Fruit fly (Drosophila melanogaster) whole organism, pupa: Measurements from ENCODE around the gene sgg.

Experiments used
- CG10348 ChIP-seq: fragments of 200-800 bp; sonication (Bioruptor generic); IDR thresholded peaks from 2 replicates; pipeline ENCODE4 v1.3.6; 2022; ENCODE audit warnings: missing biosample characterization, missing genetic modification characterization
- CG12605 ChIP-seq: fragments of 200-800 bp; sonication (Bioruptor generic); IDR thresholded peaks from 2 replicates; pipeline ENCODE4 v1.3.6; 2022; ENCODE audit warnings: missing biosample characterization, missing genetic modification characterization
- CG13204 ChIP-seq: fragments of 200-800 bp; sonication (Bioruptor generic); optimal IDR thresholded peaks from 2 replicates; lab custom pipeline; 2018; ENCODE audit warnings: missing biosample characterization, mild to moderate bottlenecking, missing genetic modification characterization, moderate library complexity
- CG14655 ChIP-seq: fragments of 200-800 bp; sonication (Bioruptor generic); optimal IDR thresholded peaks from 3 replicates; lab custom pipeline; 2017; ENCODE audit warnings: mild to moderate bottlenecking, missing biosample characterization, missing genetic modification reagents, missing genetic modification characterization
- CG15710 ChIP-seq: fragments of 200-800 bp; sonication (Bioruptor generic); optimal IDR thresholded peaks from 2 replicates; lab custom pipeline; 2018; ENCODE audit warnings: missing biosample characterization, mild to moderate bottlenecking, missing genetic modification characterization, moderate library complexity
- CG17806 ChIP-seq: fragments of 200-800 bp; sonication (Bioruptor generic); optimal IDR thresholded peaks from 2 replicates; lab custom pipeline; 2018; ENCODE audit warnings: missing biosample characterization, mild to moderate bottlenecking, missing genetic modification characterization, moderate library complexity
- CG32121 ChIP-seq: fragments of 200-800 bp; sonication (Bioruptor generic); IDR thresholded peaks from 2 replicates; pipeline ENCODE4 v1.3.6; 2022; ENCODE audit warnings: missing biosample characterization, missing genetic modification characterization
- CG34367 ChIP-seq: fragments of 200-800 bp; sonication (Bioruptor generic); optimal IDR thresholded peaks from 2 replicates; lab custom pipeline; 2018; ENCODE audit warnings: missing biosample characterization, mild to moderate bottlenecking, missing genetic modification characterization
- CG4496 ChIP-seq: fragments of 200-800 bp; sonication (Bioruptor generic); IDR thresholded peaks from 3 replicates; pipeline ENCODE4 v1.3.6; 2022; ENCODE audit warnings: missing biosample characterization, missing genetic modification characterization
- CG8159 ChIP-seq: fragments of 200-800 bp; sonication (Bioruptor generic); optimal IDR thresholded peaks from 3 replicates; lab custom pipeline; 2018; ENCODE audit warnings: missing biosample characterization, mild to moderate bottlenecking, missing genetic modification characterization, moderate library complexity
- CG8301 ChIP-seq: fragments of 200-800 bp; sonication (Bioruptor generic); optimal IDR thresholded peaks from 2 replicates; lab custom pipeline; 2018; ENCODE audit warnings: missing biosample characterization, mild to moderate bottlenecking, missing genetic modification characterization
- CG9948 ChIP-seq: fragments of 200-800 bp; sonication (Bioruptor generic); optimal IDR thresholded peaks from 2 replicates; lab custom pipeline; 2018; ENCODE audit warnings: missing biosample characterization, mild to moderate bottlenecking, missing genetic modification characterization, moderate library complexity
- D1 ChIP-seq: fragments of 200-800 bp; sonication (Bioruptor generic); optimal IDR thresholded peaks from 2 replicates; lab custom pipeline; 2018; ENCODE audit warnings: missing biosample characterization, mild to moderate bottlenecking, missing genetic modification characterization, moderate library complexity
- EcR ChIP-seq: fragments of 200-800 bp; sonication (Bioruptor generic); optimal IDR thresholded peaks from 3 replicates; lab custom pipeline; 2019; ENCODE audit warnings: missing biosample characterization, missing genetic modification characterization, mild to moderate bottlenecking, moderate library complexity, missing genetic modification reagents
- Ets98B ChIP-seq: fragments of 200-800 bp; sonication (Bioruptor generic); IDR thresholded peaks from 2 replicates; pipeline ENCODE4 v1.3.6; 2022; ENCODE audit warnings: missing biosample characterization, missing genetic modification characterization
- Pif1A ChIP-seq: fragments of 200-800 bp; sonication (Bioruptor generic); optimal IDR thresholded peaks from 3 replicates; lab custom pipeline; 2016; ENCODE audit warnings: missing biosample characterization, missing genetic modification characterization
- Pif1B ChIP-seq: fragments of 200-800 bp; sonication (Bioruptor generic); optimal IDR thresholded peaks from 3 replicates; lab custom pipeline; 2016; ENCODE audit warnings: missing biosample characterization, missing genetic modification characterization
- Snoo ChIP-seq: fragments of 200-800 bp; sonication (Bioruptor generic); optimal IDR thresholded peaks from 3 replicates; lab custom pipeline; 2017; ENCODE audit warnings: missing biosample characterization, mild to moderate bottlenecking, missing genetic modification characterization, inconsistent platforms
- fd96Ca ChIP-seq: fragments of 200-800 bp; sonication (Bioruptor generic); IDR thresholded peaks from 3 replicates; pipeline ENCODE4 v1.3.6; 2022; ENCODE audit warnings: missing biosample characterization, missing genetic modification characterization
- gl ChIP-seq: fragments of 200-800 bp; sonication (Bioruptor generic); optimal IDR thresholded peaks from 2 replicates; lab custom pipeline; 2018; ENCODE audit warnings: missing biosample characterization, mild to moderate bottlenecking, missing genetic modification characterization
- rn ChIP-seq: fragments of 200-800 bp; sonication (Bioruptor generic); IDR thresholded peaks from 2 replicates; pipeline ENCODE4 v1.3.6; 2022; ENCODE audit warnings: missing biosample characterization, missing genetic modification characterization

The sgg gene

DNA sequence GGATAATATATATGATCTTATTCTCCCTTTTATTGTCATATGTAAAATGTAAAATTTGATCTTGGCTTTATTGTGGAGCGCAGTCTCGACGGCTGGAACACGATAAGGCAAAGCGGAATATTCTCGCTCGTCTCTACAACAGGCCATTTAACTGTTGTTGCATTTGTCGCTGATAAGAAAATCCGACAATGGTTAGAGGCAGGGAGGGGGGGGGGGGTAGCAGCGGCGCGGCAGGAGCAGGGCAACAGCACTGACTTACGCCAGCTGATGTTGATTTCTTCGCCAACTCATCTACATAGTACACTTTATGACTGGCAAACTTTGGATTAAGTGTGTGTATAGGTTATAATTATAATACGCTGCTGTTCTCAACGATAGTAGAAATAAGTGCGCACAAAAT is 28.0 kb downstream of the sgg start:
- no peak for TF ChIP-seq D1 (tag; lab: Kevin White, UChicago)
- no peak for TF ChIP-seq CG15710
- no peak for TF ChIP-seq CG13204 (GFP tag; lab: Kevin White, UChicago)
- no peak for TF ChIP-seq CG10348 (GFP tag; lab: Robert Waterston, UW)
- TF ChIP-seq EcR (GFP tag; lab: Kevin White, UChicago), result peak; percentile 66
- no peak for TF ChIP-seq CG14655 (GFP tag; lab: Kevin White, UChicago)
- no peak for TF ChIP-seq CG8159 (tag; lab: Kevin White, UChicago)
- TF ChIP-seq Snoo (tag; lab: Kevin White, UChicago), result no peak
- TF ChIP-seq Ets98B (GFP tag; lab: Robert Waterston, UW), result 0 out of 2 replicates have a peak, but pooled peaks have one; percentile 11
- no peak for TF ChIP-seq rn (GFP tag; lab: Robert Waterston, UW)
- TF ChIP-seq, all 21 proteins: peak for 2

- TF ChIP-seq CG15710 (no peak), EcR (GFP tag; lab: Kevin White, UChicago) (no peak), gl (tag; lab: Kevin White, UChicago) (no peak), CG12605 (no peak), Snoo (tag; lab: Kevin White, UChicago) (no peak), CG10348 (GFP tag; lab: Robert Waterston, UW) (no peak), CG14655 (GFP tag; lab: Kevin White, UChicago) (no peak)
These were observed 28.9 kb downstream of the sgg start for dm6 chrX:2662540-2663133.

- TF ChIP-seq CG12605, result no peak
- TF ChIP-seq fd96Ca (GFP tag; lab: Robert Waterston, UW), result no peak
- TF ChIP-seq CG4496 (GFP tag; lab: Robert Waterston, UW), result no peak
- no peak for TF ChIP-seq Pif1B (GFP tag; lab: Kevin White, UChicago)
- TF ChIP-seq CG9948, result no peak
- TF ChIP-seq EcR (GFP tag; lab: Kevin White, UChicago), result no peak
- no peak for TF ChIP-seq CG10348 (GFP tag; lab: Robert Waterston, UW)
- TF ChIP-seq rn (GFP tag; lab: Robert Waterston, UW), result no peak
- no peak for TF ChIP-seq CG8159 (tag; lab: Kevin White, UChicago)
- no peak for TF ChIP-seq CG8301
- TF ChIP-seq CG34367 (tag; lab: Kevin White, UChicago), result no peak
- TF ChIP-seq CG32121 (GFP tag; lab: Robert Waterston, UW), result no peak
- no peak for TF ChIP-seq Ets98B (GFP tag; lab: Robert Waterston, UW)
- TF ChIP-seq CG17806 (tag; lab: Kevin White, UChicago), result no peak
- no peak for TF ChIP-seq CG13204 (GFP tag; lab: Kevin White, UChicago)
These were observed 29.7 kb downstream of the sgg start for dm6 chrX:2663416-2663815.

DNA sequence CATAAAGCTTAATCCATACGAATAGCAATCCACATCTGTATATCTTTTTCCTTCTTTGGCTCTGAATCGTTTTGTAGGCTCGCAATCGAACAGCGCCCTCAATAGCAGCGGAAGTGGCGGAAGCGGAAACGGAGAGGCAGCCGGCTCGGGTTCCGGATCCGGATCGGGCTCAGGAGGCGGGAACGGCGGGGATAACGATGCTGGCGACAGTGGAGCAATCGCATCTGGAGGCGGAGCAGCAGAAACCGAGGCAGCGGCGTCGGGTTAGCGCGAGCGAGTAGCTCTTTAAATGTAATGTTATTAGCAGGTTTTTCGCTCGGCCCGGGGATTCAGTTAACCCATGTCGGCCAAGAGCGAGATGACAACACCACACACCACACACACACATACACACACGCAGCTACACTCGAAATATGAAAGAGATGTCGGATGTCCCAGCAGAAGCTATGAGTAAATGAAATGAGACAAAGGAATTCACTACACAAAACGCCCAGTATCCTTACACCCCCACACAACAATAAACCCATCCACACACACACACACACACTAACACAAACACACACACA is 43.4 kb downstream of the sgg start:
- peak; percentile 59; the same call in 2 of the 3 replicates for TF ChIP-seq CG4496 (GFP tag; lab: Robert Waterston, UW)
- TF ChIP-seq CG32121 (GFP tag; lab: Robert Waterston, UW), result no peak
- no peak for TF ChIP-seq CG17806 (tag; lab: Kevin White, UChicago)

- TF ChIP-seq CG10348 (GFP tag; lab: Robert Waterston, UW) (no peak), CG4496 (GFP tag; lab: Robert Waterston, UW) (no peak), Ets98B (GFP tag; lab: Robert Waterston, UW) (no peak), CG8301 (no peak), Pif1A (GFP tag; lab: Kevin White, UChicago) (no peak), CG17806 (tag; lab: Kevin White, UChicago) (no peak), CG14655 (GFP tag; lab: Kevin White, UChicago) (no peak), Pif1B (GFP tag; lab: Kevin White, UChicago) (no peak), gl (tag; lab: Kevin White, UChicago) (no peak), CG15710 (no peak), rn (GFP tag; lab: Robert Waterston, UW) (no peak), CG32121 (GFP tag; lab: Robert Waterston, UW) (no peak), CG13204 (GFP tag; lab: Kevin White, UChicago) (no peak)
These were observed 47.8 kb downstream of the sgg start, which contains the start of gene HLH3B for dm6 chrX:2681601-2682000. Gene HLH3B (minus strand): TSS chrX:2681723.

dm6 chrX:2682832-2683231 is 49.1 kb downstream of the sgg start, which contains the start of gene CG2652:
Gene CG2652 (minus strand): TSS chrX:2682932.
- TF ChIP-seq Snoo (tag; lab: Kevin White, UChicago) (no peak), Pif1B (GFP tag; lab: Kevin White, UChicago) (no peak), D1 (tag; lab: Kevin White, UChicago) (no peak), CG32121 (GFP tag; lab: Robert Waterston, UW) (no peak), Pif1A (GFP tag; lab: Kevin White, UChicago) (no peak), CG10348 (GFP tag; lab: Robert Waterston, UW) (no peak), gl (tag; lab: Kevin White, UChicago) (no peak), CG9948 (no peak), CG13204 (GFP tag; lab: Kevin White, UChicago) (no peak), EcR (GFP tag; lab: Kevin White, UChicago) (no peak), CG34367 (tag; lab: Kevin White, UChicago) (no peak), CG14655 (GFP tag; lab: Kevin White, UChicago) (no peak), CG8159 (tag; lab: Kevin White, UChicago) (no peak), CG17806 (tag; lab: Kevin White, UChicago) (no peak)
